Worm (Caenorhabditis elegans) whole organism, L1 larva: ENCODE results near the gene spt-5.
A peak's percentile ranks its signal among the peaks of the same experiment; 100 is the strongest.

ENCODE experiments used
- C04F5.9 ChIP-seq: sonication (generic microtip); optimal IDR thresholded peaks from 2 replicates; lab custom pipeline; 2016; ENCODE audit warnings: missing genetic modification characterization, missing compliant biosample characterization
- C16A3.4 ChIP-seq: fragments of 150-350 bp; optimal IDR thresholded peaks from 2 replicates; lab custom pipeline; 2014; ENCODE audit warnings: missing biosample characterization, missing genetic modification characterization
- F16B12.6 ChIP-seq: fragments of 150-350 bp; optimal IDR thresholded peaks from 2 replicates; lab custom pipeline; 2014; ENCODE audit warnings: missing biosample characterization, missing genetic modification characterization
- Y116A8C.19 ChIP-seq: sonication (generic microtip); optimal IDR thresholded peaks from 2 replicates; lab custom pipeline; 2016; ENCODE audit warnings: missing compliant biosample characterization, missing genetic modification characterization, borderline replicate concordance
- ama-1 ChIP-seq: fragments of 150-350 bp; optimal IDR thresholded peaks from 2 replicates; lab custom pipeline; 2014
- blmp-1 ChIP-seq: fragments of 150-350 bp; optimal IDR thresholded peaks from 2 replicates; lab custom pipeline; 2014; ENCODE audit warnings: missing biosample characterization, missing genetic modification characterization
- ces-1 ChIP-seq: fragments of 150-350 bp; optimal IDR thresholded peaks from 2 replicates; lab custom pipeline; 2014; ENCODE audit warnings: missing biosample characterization, missing genetic modification reagents, missing genetic modification characterization
- dpl-1 ChIP-seq, 3 experiments: fragments of 150-350 bp in 2 of 3; sonication (generic microtip) in 1 of 3; optimal IDR thresholded peaks; 2 replicates each; lab custom pipeline; 2014 to 2017; ENCODE audit warnings: missing biosample characterization in 3 of 3, missing genetic modification characterization in 3 of 3, missing genetic modification reagents in 3 of 3
- efl-1 ChIP-seq, 4 experiments: fragments of 150-350 bp; optimal IDR thresholded peaks in 3 of 4; peaks in 1 of 4; 1 replicate in 1 of 4; 2 replicates in 3 of 4; lab custom pipeline; 2014; ENCODE audit warnings: missing biosample characterization in 2 of 4, missing genetic modification characterization in 2 of 4, missing genetic modification reagents in 2 of 4
- efl-3 ChIP-seq: fragments of 200-800 bp; sonication (Bioruptor generic); optimal IDR thresholded peaks from 2 replicates; lab custom pipeline; 2018; ENCODE audit warnings: mild to moderate bottlenecking, missing genetic modification characterization, missing compliant biosample characterization
- egl-13 ChIP-seq: sonication (generic microtip); optimal IDR thresholded peaks from 2 replicates; lab custom pipeline; 2016; ENCODE audit warnings: missing genotype, missing genetic modification reagents, missing genetic modification characterization, missing compliant biosample characterization
- elt-3 ChIP-seq, 6 experiments: fragments of 150-350 bp in 1 of 6; sonication (generic microtip); optimal IDR thresholded peaks; 2 replicates each; lab custom pipeline; 2017 to 2018; ENCODE audit warnings: missing biosample characterization in 6 of 6, missing genetic modification characterization in 6 of 6, inconsistent platforms in 1 of 6
- ets-5 ChIP-seq: fragments of 200-800 bp; sonication (Bioruptor generic); IDR thresholded peaks from 2 replicates; pipeline ENCODE4 v1.3.6; 2022; ENCODE audit warnings: missing genetic modification characterization, missing compliant biosample characterization
- hlh-4 ChIP-seq: sonication (generic microtip); optimal IDR thresholded peaks from 2 replicates; lab custom pipeline; 2016; ENCODE audit warnings: mild to moderate bottlenecking, missing genetic modification characterization, missing compliant biosample characterization
- hpl-2 ChIP-seq: fragments of 150-350 bp; optimal IDR thresholded peaks from 2 replicates; lab custom pipeline; 2014; ENCODE audit warnings: missing biosample characterization, missing genetic modification reagents, missing genetic modification characterization
- lin-13 ChIP-seq: fragments of 150-350 bp; optimal IDR thresholded peaks from 2 replicates; lab custom pipeline; 2014; ENCODE audit warnings: missing biosample characterization, missing genetic modification reagents, missing genetic modification characterization
- lin-14 ChIP-seq: fragments of 200-800 bp; sonication (Bioruptor generic); optimal IDR thresholded peaks from 2 replicates; lab custom pipeline; 2018; ENCODE audit warnings: mild to moderate bottlenecking, missing genetic modification characterization, moderate library complexity, missing compliant biosample characterization
- lsy-2 ChIP-seq, 2 experiments: fragments of 150-350 bp; optimal IDR thresholded peaks; 2 replicates each; lab custom pipeline; 2014; ENCODE audit warnings: missing biosample characterization in 2 of 2, missing genetic modification characterization in 2 of 2
- mef-2 ChIP-seq: fragments of 150-350 bp; optimal IDR thresholded peaks from 2 replicates; lab custom pipeline; 2014; ENCODE audit warnings: missing biosample characterization, missing genetic modification characterization
- mep-1 ChIP-seq: fragments of 150-350 bp; optimal IDR thresholded peaks from 2 replicates; lab custom pipeline; 2014; ENCODE audit warnings: missing biosample characterization, missing genetic modification characterization
- nhr-11 ChIP-seq: fragments of 150-350 bp; optimal IDR thresholded peaks from 2 replicates; lab custom pipeline; 2014; ENCODE audit warnings: missing biosample characterization, missing genetic modification characterization
- nhr-19 ChIP-seq: fragments of 200-800 bp; sonication (Bioruptor generic); conservative IDR thresholded peaks from 2 replicates; pipeline ENCODE4 v1.3.6; 2022; ENCODE audit warnings: missing genetic modification characterization, missing compliant biosample characterization
- nhr-20 ChIP-seq: sonication (generic microtip); optimal IDR thresholded peaks from 2 replicates; lab custom pipeline; 2016; ENCODE audit warnings: mild to moderate bottlenecking, missing genetic modification characterization, missing compliant biosample characterization
- nhr-71 ChIP-seq: sonication (generic microtip); optimal IDR thresholded peaks from 2 replicates; lab custom pipeline; 2016; ENCODE audit warnings: mild to moderate bottlenecking, missing genetic modification characterization, moderate library complexity, missing compliant biosample characterization
- nhr-76 ChIP-seq: sonication (generic microtip); optimal IDR thresholded peaks from 2 replicates; lab custom pipeline; 2017; ENCODE audit warnings: missing biosample characterization, missing genetic modification characterization
- pax-3 ChIP-seq: fragments of 200-800 bp; sonication (Bioruptor generic); optimal IDR thresholded peaks from 2 replicates; lab custom pipeline; 2018; ENCODE audit warnings: mild to moderate bottlenecking, missing genetic modification characterization, moderate library complexity, missing compliant biosample characterization
- snu-23 ChIP-seq: sonication (generic microtip); optimal IDR thresholded peaks from 2 replicates; lab custom pipeline; 2016; ENCODE audit warnings: missing genetic modification characterization, missing compliant biosample characterization
- sox-4 ChIP-seq: sonication (generic microtip); optimal IDR thresholded peaks from 2 replicates; lab custom pipeline; 2016; ENCODE audit warnings: missing genetic modification characterization, missing compliant biosample characterization
- tbx-2 ChIP-seq: sonication (generic microtip); optimal IDR thresholded peaks from 2 replicates; lab custom pipeline; 2016; ENCODE audit warnings: missing genetic modification characterization, missing compliant biosample characterization
- tlp-1 ChIP-seq: fragments of 150-350 bp; optimal IDR thresholded peaks from 2 replicates; lab custom pipeline; 2014; ENCODE audit warnings: missing biosample characterization, missing genetic modification characterization
- zag-1 ChIP-seq: fragments of 150-350 bp; optimal IDR thresholded peaks from 2 replicates; lab custom pipeline; 2014; ENCODE audit warnings: missing biosample characterization, missing genetic modification characterization

The spt-5 gene

DNA sequence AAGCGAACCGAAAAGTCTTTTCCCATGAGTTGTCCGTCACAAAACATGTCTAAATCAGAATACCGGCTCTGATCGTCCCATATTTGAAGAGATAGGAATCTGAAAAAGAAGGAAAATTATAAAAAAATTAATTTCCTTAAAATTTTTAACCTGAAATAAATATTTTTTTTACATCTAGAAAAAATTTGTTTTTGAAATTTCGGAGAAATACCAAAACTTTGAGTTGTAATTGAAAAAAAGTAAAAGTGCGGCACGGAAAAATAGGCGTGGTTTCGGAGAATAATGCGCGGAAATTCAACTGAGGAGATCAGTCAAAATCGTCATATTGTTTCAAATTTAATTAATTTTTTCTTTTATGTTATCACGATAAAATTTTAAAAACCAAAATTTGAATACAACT is 38.3 kb downstream of the spt-5 start, which contains the start of gene F11A10.6:
TSS of gene F11A10.6 (minus strand) at position 101 of the 400 bp plus-strand sequence.
- TF ChIP-seq lsy-2 (tag; optimal IDR thresholded peaks at IDR 0.05; lab: Kevin White, UChicago) = no peak
- no peak for TF ChIP-seq ces-1 (GFP tag; lab: Kevin White, UChicago)
- peak; percentile 27 for TF ChIP-seq blmp-1 (tag; lab: Kevin White, UChicago)
- TF ChIP-seq tbx-2 (tag; lab: Kevin White, UChicago) = no peak
- no peak for TF ChIP-seq C04F5.9 (tag; lab: Kevin White, UChicago)
- TF ChIP-seq nhr-76 (tag; lab: Kevin White, UChicago) = no peak
- TF ChIP-seq, all 84 proteins: peak for 1

DNA sequence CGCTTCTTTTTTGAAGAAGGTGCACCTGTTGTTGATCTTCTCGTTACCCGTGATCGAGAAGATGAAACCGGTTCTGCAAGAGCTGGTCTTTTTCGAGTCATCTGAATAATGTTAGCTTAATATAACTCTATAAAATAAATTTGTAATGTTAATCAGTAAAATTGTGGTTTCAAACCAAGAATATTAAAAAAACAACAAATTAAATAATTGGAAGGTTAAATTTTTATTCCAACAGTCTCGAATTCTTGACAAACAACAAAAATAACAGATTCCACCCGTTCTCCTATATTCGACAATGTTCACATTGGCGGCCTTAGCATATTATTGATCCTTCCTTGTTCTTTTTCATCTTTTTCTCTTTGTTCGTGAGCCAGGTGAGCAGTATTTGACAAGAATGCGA is 40.8 kb downstream of the spt-5 start, which contains the start of gene mig-32:
TSS of gene mig-32 (minus strand) at position 101 of the 400 bp plus-strand sequence.
- TF ChIP-seq dpl-1 (GFP tag; optimal IDR thresholded peaks at IDR 0.05; lab: Kevin White, UChicago) = no peak
- no peak for TF ChIP-seq C16A3.4 (tag; lab: Kevin White, UChicago)
- TF ChIP-seq mef-2 (tag; lab: Kevin White, UChicago) = no peak
- TF ChIP-seq mep-1 = no peak
- no peak for TF ChIP-seq ets-5 (GFP tag; lab: Robert Waterston, UW)
- TF ChIP-seq lin-13 (GFP tag; lab: Kevin White, UChicago) = no peak
- TF ChIP-seq nhr-19 = no peak
- no peak for TF ChIP-seq tlp-1 (tag; lab: Kevin White, UChicago)
- TF ChIP-seq C04F5.9 (tag; lab: Kevin White, UChicago) = no peak

DNA sequence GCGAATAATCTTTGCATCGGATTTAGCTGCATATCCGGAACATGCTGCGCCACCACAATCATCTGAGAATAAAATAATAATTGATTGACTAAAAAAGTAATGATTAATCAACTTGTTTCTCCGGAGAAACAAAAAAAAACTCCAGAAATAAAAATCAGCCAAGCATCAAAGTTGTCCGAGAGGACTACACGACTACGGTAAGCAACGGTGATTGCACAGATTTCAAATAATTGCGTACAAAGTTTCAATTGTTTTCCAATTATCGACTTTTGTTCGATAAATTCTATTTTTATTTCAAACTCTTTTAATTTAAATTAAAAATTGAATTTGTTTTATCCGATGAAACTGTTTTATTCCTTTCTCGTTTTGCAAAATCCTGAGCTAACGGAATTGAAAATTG is 42.1 kb downstream of the spt-5 start, which contains the start of gene cpsf-4:
TSS of gene cpsf-4 (minus strand) at position 62 of the 400 bp plus-strand sequence.
- TF ChIP-seq lsy-2 (tag; optimal IDR thresholded peaks at IDR 0.05; lab: Kevin White, UChicago) = peak; percentile 21 to 77
- TF ChIP-seq efl-1 (optimal IDR thresholded peaks at IDR 0.05; lab: Kevin White, UChicago) = peak in 1 of 2 experiments; percentile 6
- no peak for TF ChIP-seq efl-1 (GFP tag; optimal IDR thresholded peaks at IDR 0.05 in 1 of 2; lab: Kevin White, UChicago)
- TF ChIP-seq C04F5.9 (tag; lab: Kevin White, UChicago) = no peak

DNA sequence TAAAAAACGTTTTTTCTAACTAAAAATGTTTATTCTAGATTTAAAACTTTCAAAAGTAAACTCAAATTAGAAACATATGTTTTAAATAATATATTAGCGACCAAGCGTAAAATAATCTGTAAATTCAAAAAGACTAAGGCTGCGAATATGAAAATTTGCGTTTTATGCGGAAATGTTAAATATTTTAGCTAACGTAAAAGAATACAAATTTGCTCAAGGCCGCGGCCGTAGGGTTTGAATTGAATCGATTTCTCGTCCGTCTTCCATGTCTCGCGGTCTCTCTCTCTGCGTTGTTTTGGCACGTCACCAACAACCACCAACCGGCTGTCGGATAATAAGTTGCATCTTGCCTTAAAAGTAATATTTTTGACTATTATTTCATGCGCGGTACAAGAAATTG is 42.5 kb downstream of the spt-5 start, which contains the start of gene F11A10.5:
TSS of gene F11A10.5 (plus strand) at position 301 of the 400 bp plus-strand sequence.
- no peak for TF ChIP-seq nhr-11 (tag; lab: Kevin White, UChicago)
- TF ChIP-seq F16B12.6 = no peak
- TF ChIP-seq sox-4 (tag; lab: Kevin White, UChicago) = no peak
- TF ChIP-seq dpl-1 (GFP tag; optimal IDR thresholded peaks at IDR 0.05; lab: Kevin White, UChicago) = peak in 1 of 3 experiments; percentile 14
- TF ChIP-seq efl-1 (optimal IDR thresholded peaks at IDR 0.05; lab: Kevin White, UChicago) = peak in 1 of 2 experiments; percentile 2
- TF ChIP-seq efl-1 (GFP tag; optimal IDR thresholded peaks at IDR 0.05 in 1 of 2; lab: Kevin White, UChicago) = no peak
- no peak for TF ChIP-seq hpl-2 (GFP tag; lab: Kevin White, UChicago)
- no peak for TF ChIP-seq nhr-71 (tag; lab: Kevin White, UChicago)
- no peak for TF ChIP-seq Y116A8C.19 (tag; lab: Kevin White, UChicago)
- no peak for TF ChIP-seq efl-3 (GFP tag; lab: Kevin White, UChicago)
- TF ChIP-seq ets-5 (GFP tag; lab: Robert Waterston, UW) = no peak
- no peak for TF ChIP-seq lin-14 (GFP tag; lab: Kevin White, UChicago)

DNA sequence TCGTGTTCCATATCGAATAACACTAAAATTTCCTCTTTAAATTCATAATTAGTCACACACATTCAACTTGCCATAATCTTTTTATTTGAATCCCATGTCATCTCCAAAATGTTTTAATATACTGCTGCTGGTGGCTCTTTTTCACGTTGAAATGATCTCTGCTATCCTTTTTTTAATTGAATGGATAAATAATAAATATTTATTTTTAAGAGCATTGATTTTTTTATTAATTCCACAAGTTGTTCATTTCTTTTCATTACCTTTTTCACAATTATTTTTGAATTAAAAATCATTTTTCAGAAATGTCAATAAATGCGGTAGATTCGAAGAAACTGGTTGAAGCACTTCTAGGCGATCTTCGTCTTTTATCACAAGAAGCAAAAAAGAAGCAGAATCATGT is 45.2 kb downstream of the spt-5 start, which contains the start of gene mon-2:
TSS of gene mon-2 (plus strand) at position 301 of the 400 bp plus-strand sequence.
- no peak for TF ChIP-seq C04F5.9 (tag; lab: Kevin White, UChicago)
- TF ChIP-seq egl-13 (tag; lab: Kevin White, UChicago) = no peak
- TF ChIP-seq ama-1 (lab: Kevin White, UChicago) = no peak
- TF ChIP-seq zag-1 (tag; lab: Kevin White, UChicago) = no peak
- no peak for TF ChIP-seq hlh-4
- TF ChIP-seq elt-3 (tag; optimal IDR thresholded peaks at IDR 0.05; lab: Kevin White, UChicago) = no peak
- TF ChIP-seq pax-3 (tag; lab: Kevin White, UChicago) = no peak
- TF ChIP-seq efl-3 (GFP tag; lab: Kevin White, UChicago) = no peak
- TF ChIP-seq Y116A8C.19 (tag; lab: Kevin White, UChicago) = no peak
- TF ChIP-seq snu-23 (GFP tag; lab: Kevin White, UChicago) = no peak
- no peak for TF ChIP-seq nhr-20 (tag; lab: Kevin White, UChicago)
